Fruit fly (Drosophila melanogaster): ENCODE data around the gene CG5498.

dm6 chr3L:20358212-20358611 lies 25.7 kb downstream of the CG5498 start, which contains the start of gene CG5665:
- TF ChIP-seq pan (optimal IDR thresholded peaks at IDR 0.05) (no peak), usp (GFP tag; optimal IDR thresholded peaks at IDR 0.05) (no peak), Dll (optimal IDR thresholded peaks at IDR 0.05) (no peak), EcR (GFP tag; optimal IDR thresholded peaks at IDR 0.05) (no peak), CG8478 (optimal IDR thresholded peaks at IDR 0.05) (no peak), psq (optimal IDR thresholded peaks at IDR 0.05) (no peak)

Measured in whole organism.